Fruit fly (Drosophila melanogaster): ENCODE measurements around the gene CG3558.

DNA sequence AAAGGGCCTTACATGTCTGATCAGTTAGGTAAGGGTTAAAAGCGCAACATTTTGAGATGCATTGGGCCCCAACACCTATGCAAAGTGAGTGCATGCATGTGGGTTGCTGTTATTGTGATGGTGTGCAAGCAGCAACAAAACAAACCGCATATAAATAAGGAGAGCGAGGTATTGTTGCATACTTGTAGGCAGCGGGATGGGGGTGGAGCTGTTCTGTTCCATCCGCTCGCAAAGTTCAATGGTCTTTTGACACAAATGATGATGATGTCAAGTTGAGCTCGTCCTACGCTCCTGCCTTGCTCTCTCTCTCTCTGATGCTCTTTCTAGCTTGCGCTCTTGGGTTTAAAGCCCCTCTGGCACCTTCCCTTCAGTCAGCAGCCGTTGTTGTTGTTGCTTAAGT lies 37.0 kb upstream of the CG3558 start:
- TF ChIP-seq Fer3 (tag; optimal IDR thresholded peaks at IDR 0.05) (no peak), tio (GFP tag; optimal IDR thresholded peaks at IDR 0.05) (no peak)
